Worm (Caenorhabditis elegans) whole organism, early embryonic: ENCODE data around the gene pfs-2.

Experiments used
- B0310.2 ChIP-seq: sonication (generic microtip); optimal IDR thresholded peaks from 2 replicates; lab custom pipeline; 2016; ENCODE audit warnings: mild to moderate bottlenecking, missing genetic modification characterization, missing compliant biosample characterization
- F13C5.2 ChIP-seq: sonication (generic microtip); optimal IDR thresholded peaks from 2 replicates; lab custom pipeline; 2017; ENCODE audit warnings: mild to moderate bottlenecking, missing genetic modification characterization, inconsistent platforms, missing compliant biosample characterization
- ama-1 ChIP-seq: fragments of 150-350 bp; optimal IDR thresholded peaks from 2 replicates; lab custom pipeline; 2014
- ceh-13 ChIP-seq: fragments of 200-800 bp; sonication (Bioruptor generic); optimal IDR thresholded peaks from 2 replicates; lab custom pipeline; 2018; ENCODE audit warnings: mild to moderate bottlenecking, missing genetic modification characterization, missing compliant biosample characterization
- ceh-36 ChIP-seq: sonication (generic microtip); optimal IDR thresholded peaks from 2 replicates; lab custom pipeline; 2016; ENCODE audit warnings: missing genetic modification characterization, inconsistent platforms, missing compliant biosample characterization
- flt-1 ChIP-seq: fragments of 200-800 bp; sonication (Bioruptor generic); IDR thresholded peaks from 2 replicates; pipeline ENCODE4 v1.3.6; 2022; ENCODE audit warnings: missing genetic modification characterization, missing compliant biosample characterization
- hmbx-1 ChIP-seq: sonication (generic microtip); optimal IDR thresholded peaks from 2 replicates; lab custom pipeline; 2016; ENCODE audit warnings: mild to moderate bottlenecking, missing genetic modification characterization, missing compliant biosample characterization
- hmg-4 ChIP-seq: fragments of 200-800 bp; sonication (Bioruptor generic); optimal IDR thresholded peaks from 2 replicates; lab custom pipeline; 2018; ENCODE audit warnings: mild to moderate bottlenecking, missing genetic modification characterization, missing compliant biosample characterization
- hnd-1 ChIP-seq: sonication (generic microtip); optimal IDR thresholded peaks from 2 replicates; lab custom pipeline; 2016; ENCODE audit warnings: missing genetic modification characterization, missing compliant biosample characterization
- pes-1 ChIP-seq: fragments of 200-800 bp; sonication (Bioruptor generic); IDR thresholded peaks from 2 replicates; pipeline ENCODE4 v1.3.6; 2022; ENCODE audit warnings: missing genetic modification reagents, missing genetic modification characterization, missing compliant biosample characterization
- tbx-11 ChIP-seq: fragments of 200-800 bp; sonication (Bioruptor generic); IDR thresholded peaks from 2 replicates; pipeline ENCODE4 v1.3.6; 2022; ENCODE audit warnings: missing genetic modification characterization, missing compliant biosample characterization
- tra-4 ChIP-seq: sonication (generic microtip); optimal IDR thresholded peaks from 2 replicates; lab custom pipeline; 2017; ENCODE audit warnings: missing genetic modification characterization, missing compliant biosample characterization

ce11 chrII:14404741-14405488 is 46.7 kb downstream of the pfs-2 start:
- TF ChIP-seq hnd-1 (no peak), flt-1 (GFP tag; lab: Robert Waterston, UW) (peak; percentile 27; the same call in 1 of the 2 replicates), ama-1 (lab: Kevin White, UChicago) (peak; percentile 93), pes-1 (GFP tag; lab: Robert Waterston, UW) (peak; percentile 9; the same call in 1 of the 2 replicates), hmg-4 (GFP tag; lab: Kevin White, UChicago) (no peak), tra-4 (tag; lab: Kevin White, UChicago) (no peak), ceh-36 (tag; lab: Kevin White, UChicago) (no peak), F13C5.2 (tag; lab: Kevin White, UChicago) (peak; percentile 63), B0310.2 (tag; lab: Kevin White, UChicago) (peak; percentile 22), tbx-11 (GFP tag; lab: Robert Waterston, UW) (no peak), hmbx-1 (tag; lab: Kevin White, UChicago) (no peak), ceh-13 (peak; percentile 0)
